Worm (Caenorhabditis elegans) whole organism, young adult: ENCODE data around the gene C36A4.10.
A peak's percentile ranks its signal among the peaks of the same experiment; 100 is the strongest.

ENCODE experiments used
- B0336.3 ChIP-seq: fragments of 200-800 bp; sonication (Bioruptor generic); IDR thresholded peaks from 2 replicates; pipeline ENCODE4 v1.3.6; 2022; ENCODE audit warnings: missing genetic modification characterization, missing compliant biosample characterization
- C06A6.2 ChIP-seq: fragments of 200-800 bp; sonication (Bioruptor generic); conservative IDR thresholded peaks from 2 replicates; pipeline ENCODE4 v1.3.6; 2022; ENCODE audit warnings: missing genetic modification characterization, missing compliant biosample characterization
- C17E4.6 ChIP-seq: fragments of 200-800 bp; sonication (Bioruptor generic); IDR thresholded peaks from 2 replicates; pipeline ENCODE4 v1.3.6; 2022; ENCODE audit warnings: missing genetic modification reagents, missing genetic modification characterization, missing compliant biosample characterization
- D2030.7 ChIP-seq: fragments of 200-800 bp; sonication (Bioruptor generic); IDR thresholded peaks from 2 replicates; pipeline ENCODE4 v1.3.6; 2022; ENCODE audit warnings: missing genetic modification reagents, missing genetic modification characterization, missing compliant biosample characterization
- F33H1.4 ChIP-seq: fragments of 200-800 bp; sonication (Bioruptor generic); IDR thresholded peaks from 2 replicates; pipeline ENCODE4 v1.3.6; 2022; ENCODE audit warnings: missing genetic modification reagents, missing genetic modification characterization, missing compliant biosample characterization
- F37B4.10 ChIP-seq: fragments of 200-800 bp; sonication (Bioruptor generic); IDR thresholded peaks from 2 replicates; pipeline ENCODE4 v1.3.6; 2022; ENCODE audit warnings: missing genetic modification characterization, missing compliant biosample characterization
- F52B5.7 ChIP-seq: sonication (generic microtip); optimal IDR thresholded peaks from 2 replicates; lab custom pipeline; 2016; ENCODE audit warnings: mild to moderate bottlenecking, missing genetic modification characterization, missing compliant biosample characterization
- T26A5.8 ChIP-seq: sonication (generic microtip); optimal IDR thresholded peaks from 2 replicates; lab custom pipeline; 2016; ENCODE audit warnings: missing genetic modification characterization, missing compliant biosample characterization
- Y53F4B.3 ChIP-seq: fragments of 200-800 bp; sonication (Bioruptor generic); IDR thresholded peaks from 2 replicates; pipeline ENCODE4 v1.3.6; 2022; ENCODE audit warnings: missing genetic modification reagents, missing genetic modification characterization, missing compliant biosample characterization
- Y95B8A.8 ChIP-seq: fragments of 200-800 bp; sonication (Bioruptor generic); IDR thresholded peaks from 2 replicates; pipeline ENCODE4 v1.3.6; 2022; ENCODE audit warnings: missing genetic modification reagents, missing genetic modification characterization, missing compliant biosample characterization
- ZK185.1 ChIP-seq: sonication (generic microtip); optimal IDR thresholded peaks from 2 replicates; lab custom pipeline; 2016; ENCODE audit warnings: mild to moderate bottlenecking, missing genetic modification characterization, missing compliant biosample characterization; ENCODE audit not compliant: poor library complexity, severe bottlenecking
- athp-1 ChIP-seq: sonication (generic microtip); optimal IDR thresholded peaks from 2 replicates; lab custom pipeline; 2017; ENCODE audit warnings: mild to moderate bottlenecking, missing genetic modification characterization, missing compliant biosample characterization
- cebp-1 ChIP-seq, 2 experiments: fragments of 200-800 bp in 1 of 2; sonication (Bioruptor generic) in 1 of 2; sonication (generic microtip) in 1 of 2; IDR thresholded peaks in 1 of 2; optimal IDR thresholded peaks in 1 of 2; 2 replicates each; pipeline versions ENCODE4 v1.3.6 to Lab custom; 2017 to 2022; ENCODE audit warnings: missing compliant biosample characterization in 2 of 2, missing genetic modification characterization in 2 of 2, mild to moderate bottlenecking in 1 of 2, missing genetic modification reagents in 1 of 2, moderate library complexity in 1 of 2
- ceh-27 ChIP-seq: fragments of 200-800 bp; sonication (Bioruptor generic); optimal IDR thresholded peaks from 2 replicates; lab custom pipeline; 2018; ENCODE audit warnings: mild to moderate bottlenecking, missing genetic modification characterization, moderate library complexity, missing compliant biosample characterization
- ceh-79 ChIP-seq: sonication (generic microtip); optimal IDR thresholded peaks from 2 replicates; lab custom pipeline; 2017; ENCODE audit warnings: mild to moderate bottlenecking, missing genetic modification characterization, missing compliant biosample characterization
- chd-7 ChIP-seq: sonication (generic microtip); optimal IDR thresholded peaks from 2 replicates; lab custom pipeline; 2016; ENCODE audit warnings: mild to moderate bottlenecking, missing genetic modification characterization, moderate library complexity, missing compliant biosample characterization
- dpff-1 ChIP-seq: sonication (generic microtip); optimal IDR thresholded peaks from 2 replicates; lab custom pipeline; 2017; ENCODE audit warnings: mild to moderate bottlenecking, missing genetic modification characterization, missing compliant biosample characterization
- egl-18 ChIP-seq: fragments of 200-800 bp; sonication (Bioruptor generic); IDR thresholded peaks from 2 replicates; pipeline ENCODE4 v1.3.6; 2022; ENCODE audit warnings: missing genetic modification reagents, missing genetic modification characterization, missing compliant biosample characterization
- hlh-12 ChIP-seq: sonication (generic microtip); optimal IDR thresholded peaks from 2 replicates; lab custom pipeline; 2016; ENCODE audit warnings: missing genetic modification characterization, missing compliant biosample characterization
- hmg-1.2 ChIP-seq: fragments of 200-800 bp; sonication (Bioruptor generic); IDR thresholded peaks from 2 replicates; pipeline ENCODE4 v1.3.6; 2022; ENCODE audit warnings: missing genetic modification reagents, missing genetic modification characterization, missing compliant biosample characterization
- let-607 ChIP-seq, 2 experiments: fragments of 200-800 bp in 1 of 2; sonication (Bioruptor generic) in 1 of 2; sonication (generic microtip) in 1 of 2; optimal IDR thresholded peaks; 2 replicates each; lab custom pipeline; 2016 to 2018; ENCODE audit warnings: mild to moderate bottlenecking in 2 of 2, missing compliant biosample characterization in 2 of 2, missing genetic modification characterization in 2 of 2, moderate library complexity in 2 of 2, missing genotype in 1 of 2
- lin-40 ChIP-seq: sonication (generic microtip); optimal IDR thresholded peaks from 2 replicates; lab custom pipeline; 2016; ENCODE audit warnings: missing genetic modification characterization, mild to moderate bottlenecking, missing compliant biosample characterization, missing genotype, missing genetic modification reagents
- lir-1 ChIP-seq: fragments of 200-800 bp; sonication (Bioruptor generic); conservative IDR thresholded peaks from 2 replicates; pipeline ENCODE4 v1.3.6; 2022; ENCODE audit warnings: missing genetic modification reagents, missing genetic modification characterization, missing compliant biosample characterization
- lsl-1 ChIP-seq: fragments of 200-800 bp; sonication (Bioruptor generic); optimal IDR thresholded peaks from 2 replicates; lab custom pipeline; 2018; ENCODE audit warnings: mild to moderate bottlenecking, missing genetic modification characterization, moderate library complexity, missing compliant biosample characterization
- madf-8 ChIP-seq: fragments of 200-800 bp; sonication (Bioruptor generic); conservative IDR thresholded peaks from 2 replicates; pipeline ENCODE4 v1.3.6; 2022; ENCODE audit warnings: missing genetic modification reagents, missing genetic modification characterization, missing compliant biosample characterization
- mel-28 ChIP-seq: sonication (generic microtip); optimal IDR thresholded peaks from 2 replicates; lab custom pipeline; 2016; ENCODE audit warnings: borderline replicate concordance, mild to moderate bottlenecking, missing genetic modification characterization, missing compliant biosample characterization
- nhr-120 ChIP-seq: fragments of 200-800 bp; sonication (Bioruptor generic); IDR thresholded peaks from 2 replicates; pipeline ENCODE4 v1.3.6; 2022; ENCODE audit warnings: missing genetic modification characterization, missing compliant biosample characterization
- nhr-80 ChIP-seq: sonication (generic microtip); optimal IDR thresholded peaks from 2 replicates; lab custom pipeline; 2016; ENCODE audit warnings: missing genetic modification characterization, missing compliant biosample characterization
- nhr-90 ChIP-seq: sonication (generic microtip); optimal IDR thresholded peaks from 2 replicates; lab custom pipeline; 2016; ENCODE audit warnings: missing genotype, mild to moderate bottlenecking, missing genetic modification characterization, missing compliant biosample characterization
- pbrm-1 ChIP-seq: fragments of 200-800 bp; sonication (Bioruptor generic); IDR thresholded peaks from 2 replicates; pipeline ENCODE4 v1.3.6; 2022; ENCODE audit warnings: missing genetic modification reagents, missing genetic modification characterization, missing compliant biosample characterization
- snpc-3.4 ChIP-seq: sonication (generic microtip); optimal IDR thresholded peaks from 2 replicates; lab custom pipeline; 2017; ENCODE audit warnings: missing genetic modification characterization, mild to moderate bottlenecking, missing compliant biosample characterization, antibody characterized with exemption, moderate library complexity, missing genotype, missing genetic modification reagents
- ztf-18 ChIP-seq: sonication (generic microtip); optimal IDR thresholded peaks from 2 replicates; lab custom pipeline; 2016; ENCODE audit warnings: missing genotype, mild to moderate bottlenecking, missing genetic modification characterization, missing compliant biosample characterization
- ztf-28 ChIP-seq: fragments of 200-800 bp; sonication (Bioruptor generic); IDR thresholded peaks from 2 replicates; pipeline ENCODE4 v1.3.6; 2022; ENCODE audit warnings: missing genetic modification reagents, missing genetic modification characterization, missing compliant biosample characterization

The C36A4.10 gene

DNA sequence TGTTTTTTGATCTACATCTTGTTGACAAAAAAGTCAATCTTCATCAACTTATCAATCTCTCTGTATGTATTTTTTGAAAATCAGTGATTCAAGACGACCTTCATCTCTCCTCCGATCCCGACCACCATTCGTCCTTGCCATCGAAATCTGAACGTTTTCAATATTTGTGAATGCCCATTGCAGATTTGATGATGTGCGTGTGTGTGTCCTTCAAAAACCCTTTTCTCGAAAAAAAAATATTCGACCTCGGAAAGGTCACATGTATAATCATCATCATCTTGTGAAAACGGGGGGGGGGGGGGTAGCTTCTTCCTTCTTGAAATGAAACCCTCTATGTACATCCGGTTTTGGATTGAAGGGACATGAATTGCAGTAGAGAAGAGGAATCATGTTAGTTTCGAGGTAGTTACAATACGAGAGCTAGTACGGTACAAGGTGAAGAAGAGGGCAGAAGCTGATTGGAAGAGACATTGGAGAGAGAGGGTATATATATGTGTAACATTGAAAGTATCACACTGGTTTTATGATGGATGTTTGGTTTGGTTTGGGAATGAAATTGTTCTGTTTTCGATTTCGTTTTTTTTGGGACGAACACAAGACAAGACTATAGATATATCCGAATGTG, 18.8 kb downstream of the C36A4.10 start:
- TF ChIP-seq cebp-1 (GFP tag; IDR thresholded peaks at IDR 0.05; lab: Robert Waterston, UW): no peak
- peak; percentile 3 for TF ChIP-seq cebp-1 (tag; optimal IDR thresholded peaks at IDR 0.05; lab: Kevin White, UChicago)
- no peak for TF ChIP-seq lsl-1 (GFP tag; lab: Kevin White, UChicago)
- TF ChIP-seq nhr-80 (tag; lab: Kevin White, UChicago): no peak
- TF ChIP-seq, all 124 proteins: peak for 1

DNA sequence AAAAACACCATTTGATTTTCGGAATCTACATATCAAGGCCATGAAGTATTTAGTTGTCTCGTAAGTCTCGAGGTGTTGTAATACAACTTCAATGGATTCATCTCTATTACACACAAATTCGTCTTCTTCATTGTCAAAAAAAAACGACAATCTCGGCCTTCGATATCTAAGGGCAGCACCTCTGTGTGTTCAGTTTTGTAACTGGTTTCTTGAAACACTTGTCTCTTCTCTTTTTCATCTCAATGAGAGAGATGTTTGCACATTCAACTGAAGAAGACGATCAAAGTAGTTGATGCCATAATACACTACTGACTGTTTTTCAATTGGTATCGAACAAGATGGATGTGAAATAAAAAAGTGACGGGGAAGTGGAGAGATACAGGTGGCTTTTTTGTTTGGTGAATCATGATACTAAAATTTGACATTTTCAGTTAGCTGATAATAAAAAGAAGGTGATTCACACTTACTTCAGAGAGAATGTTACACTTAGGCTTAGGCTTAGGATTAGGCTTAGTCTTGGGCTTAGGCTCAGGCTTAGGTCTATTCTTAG, 19.8 kb downstream of the C36A4.10 start:
- TF ChIP-seq ztf-18 (no peak), ZK185.1 (tag; lab: Kevin White, UChicago) (no peak), F33H1.4 (GFP tag; lab: Robert Waterston, UW) (no peak), egl-18 (GFP tag; lab: Robert Waterston, UW) (no peak), snpc-3.4 (tag; lab: Kevin White, UChicago) (no peak), pbrm-1 (GFP tag; lab: Robert Waterston, UW) (no peak), mel-28 (tag; lab: Kevin White, UChicago) (no peak), Y53F4B.3 (GFP tag; lab: Robert Waterston, UW) (no peak), athp-1 (tag; lab: Kevin White, UChicago) (no peak), lin-40 (peak; percentile 1), chd-7 (tag; lab: Kevin White, UChicago) (no peak), F52B5.7 (tag; lab: Kevin White, UChicago) (no peak), B0336.3 (GFP tag; lab: Robert Waterston, UW) (no peak), F37B4.10 (GFP tag; lab: Robert Waterston, UW) (no peak), nhr-120 (GFP tag; lab: Robert Waterston, UW) (no peak), ceh-27 (GFP tag; lab: Kevin White, UChicago) (peak; percentile 5), C17E4.6 (GFP tag; lab: Robert Waterston, UW) (no peak), D2030.7 (GFP tag; lab: Robert Waterston, UW) (no peak)

DNA sequence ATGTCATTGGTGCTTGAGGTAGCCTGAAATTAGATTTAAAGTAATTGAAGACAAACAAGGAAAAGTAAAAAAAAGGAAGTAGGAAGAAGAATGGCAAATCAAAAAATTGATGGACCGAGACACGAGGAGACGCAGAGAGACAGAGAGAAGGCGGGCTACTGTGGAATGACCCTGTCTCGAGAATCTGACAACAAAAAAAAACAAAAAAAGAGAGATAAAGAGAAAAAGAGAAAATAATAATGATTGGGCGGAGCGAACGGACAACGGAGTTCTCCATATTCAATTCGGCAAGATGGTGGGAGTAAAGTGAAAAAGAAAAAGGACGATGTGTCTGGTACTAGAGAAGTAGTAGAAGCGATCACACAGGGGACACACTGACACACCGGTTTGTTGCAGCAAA, 22.3 kb downstream of the C36A4.10 start, which contains the start of gene toh-1:
toh-1 (minus strand) TSS at position 23 of the 400 bp plus-strand sequence.
- no peak for TF ChIP-seq hlh-12
- TF ChIP-seq C06A6.2 (GFP tag; lab: Robert Waterston, UW): no peak
- no peak for TF ChIP-seq ceh-79 (tag; lab: Kevin White, UChicago)
- TF ChIP-seq nhr-90 (tag; lab: Kevin White, UChicago): no peak
- no peak for TF ChIP-seq hmg-1.2 (GFP tag; lab: Robert Waterston, UW)
- no peak for TF ChIP-seq snpc-3.4 (tag; lab: Kevin White, UChicago)
- no peak for TF ChIP-seq Y95B8A.8 (GFP tag; lab: Robert Waterston, UW)
- TF ChIP-seq, all 124 proteins: peak for 0

DNA sequence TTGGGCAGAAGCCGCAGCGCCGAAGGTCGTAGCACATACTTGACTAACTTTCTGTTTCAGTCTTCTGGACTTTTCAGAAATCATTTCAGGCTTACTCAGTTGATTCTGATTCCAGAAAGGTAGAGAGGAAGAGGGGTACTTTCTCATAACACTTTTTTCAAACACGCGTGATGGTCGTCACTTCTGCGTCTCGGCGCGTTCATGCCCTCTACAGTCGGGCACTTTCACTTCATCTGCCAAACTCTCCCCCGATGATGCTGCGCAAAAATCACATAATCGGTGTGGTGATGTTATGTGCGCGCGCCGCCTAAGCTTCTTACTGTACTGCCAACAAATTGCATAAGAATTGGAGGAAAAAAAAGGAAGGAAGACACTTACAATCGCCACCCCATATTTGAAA, 23.7 kb downstream of the C36A4.10 start:
- TF ChIP-seq madf-8 (no peak), ztf-28 (GFP tag; lab: Robert Waterston, UW) (no peak), dpff-1 (tag; lab: Kevin White, UChicago) (no peak), lir-1 (no peak), T26A5.8 (tag; lab: Kevin White, UChicago) (no peak), let-607 (tag; optimal IDR thresholded peaks at IDR 0.05; lab: Kevin White, UChicago) (no peak)
